Worm (Caenorhabditis elegans) whole organism, L3 larva: ENCODE data around the gene gldi-9.

Source experiments
- ZK546.5 ChIP-seq: sonication (generic microtip); optimal IDR thresholded peaks from 2 replicates; lab custom pipeline; 2017; ENCODE audit warnings: missing biosample characterization, missing genetic modification characterization
- ama-1 ChIP-seq: fragments of 150-350 bp; optimal IDR thresholded peaks from 2 replicates; lab custom pipeline; 2018
- fkh-10 ChIP-seq: sonication (generic microtip); optimal IDR thresholded peaks from 2 replicates; lab custom pipeline; 2017; ENCODE audit warnings: missing biosample characterization, missing genetic modification reagents, missing genetic modification characterization
- mdl-1 ChIP-seq: fragments of 150-350 bp; optimal IDR thresholded peaks from 2 replicates; lab custom pipeline; 2014; ENCODE audit warnings: missing biosample characterization, missing genetic modification characterization
- nhr-11 ChIP-seq: fragments of 150-350 bp; optimal IDR thresholded peaks from 2 replicates; lab custom pipeline; 2014; ENCODE audit warnings: missing biosample characterization, missing genetic modification characterization
- nhr-237 ChIP-seq: fragments of 150-350 bp; optimal IDR thresholded peaks from 2 replicates; lab custom pipeline; 2014; ENCODE audit warnings: missing biosample characterization, missing genetic modification characterization
- nhr-76 ChIP-seq: fragments of 150-350 bp; sonication (generic microtip); optimal IDR thresholded peaks from 5 replicates; lab custom pipeline; 2014; ENCODE audit warnings: missing biosample characterization, missing genetic modification characterization
- nhr-77 ChIP-seq: fragments of 150-350 bp; optimal IDR thresholded peaks from 2 replicates; lab custom pipeline; 2014; ENCODE audit warnings: missing biosample characterization, missing genetic modification characterization
- pha-4 ChIP-seq: fragments of 150-350 bp; optimal IDR thresholded peaks from 2 replicates; lab custom pipeline; 2014; ENCODE audit warnings: missing biosample characterization, missing genetic modification reagents, missing genetic modification characterization
- pqm-1 ChIP-seq: fragments of 150-350 bp; optimal IDR thresholded peaks from 2 replicates; lab custom pipeline; 2017; ENCODE audit warnings: missing biosample characterization, missing genetic modification characterization, inconsistent platforms
- snpc-4 ChIP-seq: fragments of 150-350 bp; optimal IDR thresholded peaks from 2 replicates; lab custom pipeline; 2014; ENCODE audit warnings: missing biosample characterization, missing genetic modification characterization
- unc-62 ChIP-seq: fragments of 150-350 bp; sonication (generic microtip); optimal IDR thresholded peaks from 4 replicates; lab custom pipeline; 2014; ENCODE audit warnings: missing biosample characterization, missing genetic modification reagents, missing genetic modification characterization

DNA sequence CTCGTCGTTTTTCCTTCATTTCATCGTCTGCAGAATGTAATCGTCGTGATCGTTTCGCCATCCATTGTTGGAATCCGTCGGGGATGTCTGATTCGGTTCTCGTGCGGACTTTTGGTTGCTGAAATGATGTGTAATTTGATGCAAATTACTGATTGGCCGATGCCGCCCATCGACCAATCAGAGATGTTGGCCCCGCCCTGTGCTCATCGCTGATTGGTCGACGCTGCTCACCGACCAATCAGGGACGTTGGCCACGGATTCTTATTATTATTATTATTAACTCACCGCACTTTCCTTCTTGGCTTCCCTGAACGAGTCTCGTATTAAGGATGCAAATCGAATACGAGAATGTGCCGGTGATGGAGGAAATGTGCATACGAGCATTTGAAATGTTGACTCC lies 37.9 kb upstream of the gldi-9 start:
- TF ChIP-seq snpc-4 (tag; lab: Kevin White, UChicago) (no peak), pqm-1 (no peak), unc-62 (no peak), fkh-10 (no peak), nhr-237 (no peak), mdl-1 (tag; lab: Kevin White, UChicago) (no peak), nhr-11 (tag; lab: Kevin White, UChicago) (no peak), nhr-76 (no peak), nhr-77 (tag; lab: Kevin White, UChicago) (no peak), ZK546.5 (no peak), ama-1 (lab: Kevin White, UChicago) (no peak), pha-4 (tag; lab: Kevin White, UChicago) (no peak)
